Worm (Caenorhabditis elegans) whole organism, L4/young adult: ENCODE measurements around the gene Y48G9A.7.

ENCODE experiments used
- W03F9.2 ChIP-seq: fragments of 150-350 bp; optimal IDR thresholded peaks from 2 replicates; lab custom pipeline; 2014; ENCODE audit warnings: missing biosample characterization, missing genetic modification characterization
- him-1 ChIP-seq: sonication (generic microtip); optimal IDR thresholded peaks from 2 replicates; lab custom pipeline; 2016; ENCODE audit warnings: missing genotype, missing genetic modification reagents, missing genetic modification characterization, missing compliant biosample characterization

- TF ChIP-seq W03F9.2 (tag; lab: Kevin White, UChicago) (no peak), him-1 (tag; lab: Kevin White, UChicago) (no peak)
Observed at ce11 chrIII:2132059-2132458, 21.7 kb downstream of the Y48G9A.7 start.
